Worm (Caenorhabditis elegans): Measurements from ENCODE around the gene srlf-30.
A peak's percentile ranks its signal among the peaks of the same experiment; 100 is the strongest.

- TF ChIP-seq mec-3 (tag; optimal IDR thresholded peaks at IDR 0.05; ENCODE audit: borderline replicate concordance) (no peak), F13H6.1 (tag; optimal IDR thresholded peaks at IDR 0.05) (peak; percentile 26), ceh-9 (tag; optimal IDR thresholded peaks at IDR 0.05) (no peak), sox-4 (tag; optimal IDR thresholded peaks at IDR 0.05) (no peak), dmd-4 (tag; optimal IDR thresholded peaks at IDR 0.05; ENCODE audit: borderline replicate concordance) (peak; percentile 46), lim-6 (tag; optimal IDR thresholded peaks at IDR 0.05) (no peak), ceh-22 (tag; optimal IDR thresholded peaks at IDR 0.05) (no peak), pqm-1 (tag; optimal IDR thresholded peaks at IDR 0.05) (no peak), tbx-2 (tag; optimal IDR thresholded peaks at IDR 0.05) (peak; percentile 84), elt-2 (tag; optimal IDR thresholded peaks at IDR 0.05) (peak; percentile 37), hlh-30 (tag; optimal IDR thresholded peaks at IDR 0.05; ENCODE audit: insufficient read depth) (peak; percentile 100)
These were observed 35.8 kb downstream of the srlf-30 start, which contains the start of gene lgg-2 for ce11 chrIV:10935853-10936491.
